Fruit fly (Drosophila melanogaster) whole organism, pupa: Measurements from ENCODE around the gene CG46516.
"Not testable (repeated sequence)": the region's sequence is repeated elsewhere in the genome, so short reads cannot be mapped to it uniquely, and the experiment has no call there.

ENCODE experiments used
- CG10348 ChIP-seq: fragments of 200-800 bp; sonication (Bioruptor generic); IDR thresholded peaks from 2 replicates; pipeline ENCODE4 v1.3.6; 2022; ENCODE audit warnings: missing biosample characterization, missing genetic modification characterization
- CG13204 ChIP-seq: fragments of 200-800 bp; sonication (Bioruptor generic); optimal IDR thresholded peaks from 2 replicates; lab custom pipeline; 2018; ENCODE audit warnings: missing biosample characterization, mild to moderate bottlenecking, missing genetic modification characterization, moderate library complexity
- CG14655 ChIP-seq: fragments of 200-800 bp; sonication (Bioruptor generic); optimal IDR thresholded peaks from 3 replicates; lab custom pipeline; 2017; ENCODE audit warnings: mild to moderate bottlenecking, missing biosample characterization, missing genetic modification reagents, missing genetic modification characterization
- CG15710 ChIP-seq: fragments of 200-800 bp; sonication (Bioruptor generic); optimal IDR thresholded peaks from 2 replicates; lab custom pipeline; 2018; ENCODE audit warnings: missing biosample characterization, mild to moderate bottlenecking, missing genetic modification characterization, moderate library complexity
- CG4496 ChIP-seq: fragments of 200-800 bp; sonication (Bioruptor generic); IDR thresholded peaks from 3 replicates; pipeline ENCODE4 v1.3.6; 2022; ENCODE audit warnings: missing biosample characterization, missing genetic modification characterization
- CG8159 ChIP-seq: fragments of 200-800 bp; sonication (Bioruptor generic); optimal IDR thresholded peaks from 3 replicates; lab custom pipeline; 2018; ENCODE audit warnings: missing biosample characterization, mild to moderate bottlenecking, missing genetic modification characterization, moderate library complexity
- CG9948 ChIP-seq: fragments of 200-800 bp; sonication (Bioruptor generic); optimal IDR thresholded peaks from 2 replicates; lab custom pipeline; 2018; ENCODE audit warnings: missing biosample characterization, mild to moderate bottlenecking, missing genetic modification characterization, moderate library complexity
- D1 ChIP-seq: fragments of 200-800 bp; sonication (Bioruptor generic); optimal IDR thresholded peaks from 2 replicates; lab custom pipeline; 2018; ENCODE audit warnings: missing biosample characterization, mild to moderate bottlenecking, missing genetic modification characterization, moderate library complexity
- EcR ChIP-seq: fragments of 200-800 bp; sonication (Bioruptor generic); optimal IDR thresholded peaks from 3 replicates; lab custom pipeline; 2019; ENCODE audit warnings: missing biosample characterization, missing genetic modification characterization, mild to moderate bottlenecking, moderate library complexity, missing genetic modification reagents
- fd96Ca ChIP-seq: fragments of 200-800 bp; sonication (Bioruptor generic); IDR thresholded peaks from 3 replicates; pipeline ENCODE4 v1.3.6; 2022; ENCODE audit warnings: missing biosample characterization, missing genetic modification characterization
- rn ChIP-seq: fragments of 200-800 bp; sonication (Bioruptor generic); IDR thresholded peaks from 2 replicates; pipeline ENCODE4 v1.3.6; 2022; ENCODE audit warnings: missing biosample characterization, missing genetic modification characterization

- not testable (repeated sequence) for TF ChIP-seq CG13204; CG10348 (GFP tag; lab: Robert Waterston, UW); CG14655 (GFP tag; lab: Kevin White, UChicago); CG4496 (GFP tag; lab: Robert Waterston, UW); CG9948 (tag; lab: Kevin White, UChicago); rn (GFP tag; lab: Robert Waterston, UW); EcR (GFP tag; lab: Kevin White, UChicago); D1 (tag; lab: Kevin White, UChicago); fd96Ca (GFP tag; lab: Robert Waterston, UW); CG8159 (tag; lab: Kevin White, UChicago); CG15710 (tag; lab: Kevin White, UChicago)
Measured at dm6 chrX:22251282-22251681, 39.2 kb downstream of the CG46516 start, which contains the start of gene CG41562.
